Worm (Caenorhabditis elegans) whole organism, L1 larva: ENCODE results near the gene H11L12.1.

Source experiments
- C16A3.4 ChIP-seq: fragments of 150-350 bp; optimal IDR thresholded peaks from 2 replicates; lab custom pipeline; 2014; ENCODE audit warnings: missing biosample characterization, missing genetic modification characterization
- aly-2 ChIP-seq: fragments of 150-350 bp; optimal IDR thresholded peaks from 2 replicates; lab custom pipeline; 2014; ENCODE audit warnings: missing biosample characterization, missing genetic modification characterization
- ama-1 ChIP-seq: fragments of 150-350 bp; optimal IDR thresholded peaks from 2 replicates; lab custom pipeline; 2014
- ceh-82 ChIP-seq, 3 experiments: fragments of 150-350 bp in 1 of 3; sonication (generic microtip) in 2 of 3; optimal IDR thresholded peaks; 2 replicates each; lab custom pipeline; 2014 to 2017; ENCODE audit warnings: missing biosample characterization in 3 of 3, missing genetic modification characterization in 3 of 3
- ces-1 ChIP-seq: fragments of 150-350 bp; optimal IDR thresholded peaks from 2 replicates; lab custom pipeline; 2014; ENCODE audit warnings: missing biosample characterization, missing genetic modification reagents, missing genetic modification characterization
- egl-13 ChIP-seq: sonication (generic microtip); optimal IDR thresholded peaks from 2 replicates; lab custom pipeline; 2016; ENCODE audit warnings: missing genotype, missing genetic modification reagents, missing genetic modification characterization, missing compliant biosample characterization
- elt-3 ChIP-seq, 6 experiments: fragments of 150-350 bp in 1 of 6; sonication (generic microtip); optimal IDR thresholded peaks; 2 replicates each; lab custom pipeline; 2017 to 2018; ENCODE audit warnings: missing biosample characterization in 6 of 6, missing genetic modification characterization in 6 of 6, inconsistent platforms in 1 of 6
- lin-39 ChIP-seq: fragments of 150-350 bp; optimal IDR thresholded peaks from 2 replicates; lab custom pipeline; 2014; ENCODE audit warnings: missing biosample characterization, missing genetic modification reagents, missing genetic modification characterization
- nhr-11 ChIP-seq: fragments of 150-350 bp; optimal IDR thresholded peaks from 2 replicates; lab custom pipeline; 2014; ENCODE audit warnings: missing biosample characterization, missing genetic modification characterization
- nhr-237 ChIP-seq: fragments of 150-350 bp; optimal IDR thresholded peaks from 2 replicates; lab custom pipeline; 2014; ENCODE audit warnings: missing biosample characterization, missing genetic modification characterization
- nhr-76 ChIP-seq: sonication (generic microtip); optimal IDR thresholded peaks from 2 replicates; lab custom pipeline; 2017; ENCODE audit warnings: missing biosample characterization, missing genetic modification characterization
- skn-1 ChIP-seq: fragments of 150-350 bp; optimal IDR thresholded peaks from 2 replicates; lab custom pipeline; 2014; ENCODE audit warnings: missing biosample characterization, missing genetic modification characterization
- swsn-7 ChIP-seq: sonication (generic microtip); optimal IDR thresholded peaks from 2 replicates; lab custom pipeline; 2016; ENCODE audit warnings: missing genetic modification characterization, missing compliant biosample characterization
- ztf-11 ChIP-seq, 2 experiments: sonication (generic microtip); optimal IDR thresholded peaks; 2 replicates each; lab custom pipeline; 2016 to 2017; ENCODE audit warnings: missing genetic modification characterization in 2 of 2, missing biosample characterization in 1 of 2, missing compliant biosample characterization in 1 of 2

- no peak for TF ChIP-seq aly-2
- TF ChIP-seq ama-1 (lab: Kevin White, UChicago), result no peak
- no peak for TF ChIP-seq nhr-76
- no peak for TF ChIP-seq elt-3 (tag; optimal IDR thresholded peaks at IDR 0.05; lab: Kevin White, UChicago)
- TF ChIP-seq C16A3.4, result no peak
- no peak for TF ChIP-seq lin-39 (tag; lab: Kevin White, UChicago)
- no peak for TF ChIP-seq nhr-237 (tag; lab: Kevin White, UChicago)
- TF ChIP-seq ceh-82 (tag; optimal IDR thresholded peaks at IDR 0.05; lab: Kevin White, UChicago), result no peak
- TF ChIP-seq ztf-11 (tag; optimal IDR thresholded peaks at IDR 0.05; lab: Kevin White, UChicago), result no peak
- no peak for TF ChIP-seq egl-13 (tag; lab: Kevin White, UChicago)
- TF ChIP-seq swsn-7, result no peak
- TF ChIP-seq nhr-11 (tag; lab: Kevin White, UChicago), result no peak
- TF ChIP-seq ces-1 (GFP tag; lab: Kevin White, UChicago), result no peak
- no peak for TF ChIP-seq skn-1 (tag; lab: Kevin White, UChicago)
Measured at ce11 chrX:17702602-17703001, 8.9 kb downstream of the H11L12.1 start.
